Fruit fly (Drosophila melanogaster) whole organism, embryonic: Measurements from ENCODE around the gene nmdyn-D7.

ENCODE experiments used
- Awh ChIP-seq: fragments of 200-800 bp; sonication (Bioruptor generic); IDR thresholded peaks from 2 replicates; pipeline ENCODE4, ENCODE4 v1.3.6; 2022; ENCODE audit warnings: missing biosample characterization, missing genetic modification characterization
- B-H2 ChIP-seq: fragments of 200-800 bp; sonication (Bioruptor generic); optimal IDR thresholded peaks from 2 replicates; lab custom pipeline; 2018; ENCODE audit warnings: missing biosample characterization, mild to moderate bottlenecking, missing genetic modification characterization
- Bdp1 ChIP-seq: fragments of 200-800 bp; sonication (Bioruptor generic); optimal IDR thresholded peaks from 3 replicates; lab custom pipeline; 2016; ENCODE audit warnings: missing biosample characterization, missing genetic modification characterization
- CG10147 ChIP-seq: fragments of 200-800 bp; sonication (Bioruptor generic); optimal IDR thresholded peaks from 2 replicates; lab custom pipeline; 2019; ENCODE audit warnings: missing biosample characterization, mild to moderate bottlenecking, missing genetic modification characterization, moderate library complexity
- CG10267 ChIP-seq: fragments of 200-800 bp; sonication (Bioruptor generic); optimal IDR thresholded peaks from 2 replicates; lab custom pipeline; 2018; ENCODE audit warnings: missing biosample characterization, mild to moderate bottlenecking, missing genetic modification characterization, moderate library complexity
- CG10543 ChIP-seq: fragments of 200-800 bp; sonication (Bioruptor generic); optimal IDR thresholded peaks from 3 replicates; lab custom pipeline; 2017; ENCODE audit warnings: missing biosample characterization, mild to moderate bottlenecking, missing genetic modification characterization, moderate library complexity
- CG10565 ChIP-seq: fragments of 200-800 bp; sonication (Bioruptor generic); optimal IDR thresholded peaks from 3 replicates; lab custom pipeline; 2016; ENCODE audit warnings: missing biosample characterization, mild to moderate bottlenecking, missing genetic modification characterization
- CG12071 ChIP-seq: fragments of 200-800 bp; sonication (Bioruptor generic); optimal IDR thresholded peaks from 3 replicates; lab custom pipeline; 2018; ENCODE audit warnings: missing biosample characterization, mild to moderate bottlenecking, missing genetic modification characterization
- CG14050 ChIP-seq: fragments of 200-800 bp; sonication (Bioruptor generic); IDR thresholded peaks from 3 replicates; pipeline ENCODE4 v1.3.6; 2022; ENCODE audit warnings: missing biosample characterization, missing genetic modification characterization
- CG14710 ChIP-seq: fragments of 200-800 bp; sonication (Bioruptor generic); optimal IDR thresholded peaks from 3 replicates; lab custom pipeline; 2019; ENCODE audit warnings: missing biosample characterization, mild to moderate bottlenecking, missing genetic modification characterization, moderate library complexity
- CG17186 ChIP-seq: fragments of 200-800 bp; sonication (Bioruptor generic); optimal IDR thresholded peaks from 3 replicates; lab custom pipeline; 2017; ENCODE audit warnings: missing biosample characterization, missing genetic modification reagents, missing genetic modification characterization
- CG17385 ChIP-seq: fragments of 200-800 bp; sonication (Bioruptor generic); optimal IDR thresholded peaks from 3 replicates; lab custom pipeline; 2018; ENCODE audit warnings: missing biosample characterization, mild to moderate bottlenecking, missing genetic modification characterization
- CG18262 ChIP-seq: fragments of 200-800 bp; optimal IDR thresholded peaks from 3 replicates; lab custom pipeline; 2019; ENCODE audit warnings: missing biosample characterization, mild to moderate bottlenecking, missing genetic modification characterization, moderate library complexity
- CG18476 ChIP-seq: fragments of 200-800 bp; sonication (Bioruptor generic); optimal IDR thresholded peaks from 2 replicates; lab custom pipeline; 2016; ENCODE audit warnings: missing biosample characterization, mild to moderate bottlenecking, missing genetic modification characterization
- CG18764 ChIP-seq: fragments of 200-800 bp; sonication (Bioruptor generic); optimal IDR thresholded peaks from 3 replicates; lab custom pipeline; 2016; ENCODE audit warnings: missing biosample characterization, missing genetic modification characterization
- CG34422 ChIP-seq: fragments of 200-800 bp; sonication (Bioruptor generic); IDR thresholded peaks from 3 replicates; pipeline ENCODE4 v1.3.6; 2022; ENCODE audit warnings: missing biosample characterization, missing genetic modification characterization
- CG5953 ChIP-seq: fragments of 200-800 bp; sonication (Bioruptor generic); IDR thresholded peaks from 2 replicates; pipeline ENCODE4 v1.3.6; 2022; ENCODE audit warnings: missing biosample characterization, missing genetic modification characterization
- CG6654 ChIP-seq: fragments of 200-800 bp; sonication (Bioruptor generic); optimal IDR thresholded peaks from 2 replicates; lab custom pipeline; 2017; ENCODE audit warnings: missing biosample characterization, mild to moderate bottlenecking, missing genetic modification characterization
- CG7556 ChIP-seq: fragments of 200-800 bp; sonication (Bioruptor generic); optimal IDR thresholded peaks from 2 replicates; lab custom pipeline; 2017; ENCODE audit warnings: missing biosample characterization, mild to moderate bottlenecking, missing genetic modification characterization
- CG8290 ChIP-seq, 3 experiments: fragments of 200-800 bp; sonication (Bioruptor generic); optimal IDR thresholded peaks; 2 replicates each; lab custom pipeline; 2016 to 2019; ENCODE audit warnings: missing biosample characterization in 3 of 3, missing genetic modification characterization in 3 of 3, mild to moderate bottlenecking in 2 of 3, moderate library complexity in 1 of 3
- CG9215 ChIP-seq: fragments of 200-800 bp; sonication (Bioruptor generic); IDR thresholded peaks from 2 replicates; pipeline ENCODE4 v1.3.6; 2022; ENCODE audit warnings: missing biosample characterization, missing genetic modification characterization
- CTCF ChIP-seq: fragments of 200-800 bp; sonication (Bioruptor generic); optimal IDR thresholded peaks from 2 replicates; lab custom pipeline; 2017; ENCODE audit warnings: missing biosample characterization, mild to moderate bottlenecking, missing genetic modification characterization, moderate library complexity
- D ChIP-seq, 2 experiments: fragments of 200-800 bp in 1 of 2; fragments of >200 bp in 1 of 2; sonication (Bioruptor generic) in 1 of 2; optimal IDR thresholded peaks; 2 replicates in 1 of 2; 3 replicates in 1 of 2; lab custom pipeline; 2017; ENCODE audit warnings: mild to moderate bottlenecking in 1 of 2, missing biosample characterization in 1 of 2, missing genetic modification characterization in 1 of 2, missing genetic modification reagents in 1 of 2
- Deaf1 ChIP-seq: fragments of 200-800 bp; optimal IDR thresholded peaks from 3 replicates; lab custom pipeline; 2019; ENCODE audit warnings: missing biosample characterization, mild to moderate bottlenecking, missing genetic modification characterization, moderate library complexity
- Dek ChIP-seq: fragments of 200-800 bp; sonication (Bioruptor generic); optimal IDR thresholded peaks from 3 replicates; lab custom pipeline; 2019; ENCODE audit warnings: missing biosample characterization, mild to moderate bottlenecking, missing genetic modification characterization, moderate library complexity
- Dp ChIP-seq: fragments of 200-800 bp; sonication (Bioruptor generic); optimal IDR thresholded peaks from 2 replicates; lab custom pipeline; 2018; ENCODE audit warnings: missing biosample characterization, mild to moderate bottlenecking, missing genetic modification characterization, moderate library complexity
- Fer1 ChIP-seq: fragments of 200-800 bp; sonication (Bioruptor generic); optimal IDR thresholded peaks from 2 replicates; lab custom pipeline; 2017; ENCODE audit warnings: missing biosample characterization, mild to moderate bottlenecking, missing genetic modification characterization
- MESR4 ChIP-seq: fragments of 200-800 bp; sonication (Bioruptor generic); optimal IDR thresholded peaks from 2 replicates; lab custom pipeline; 2018; ENCODE audit warnings: missing biosample characterization, mild to moderate bottlenecking, missing genetic modification characterization, moderate library complexity
- Max ChIP-seq: fragments of 200-800 bp; sonication (Bioruptor generic); optimal IDR thresholded peaks from 2 replicates; lab custom pipeline; 2016; ENCODE audit warnings: missing biosample characterization, mild to moderate bottlenecking, missing genetic modification characterization
- Med ChIP-seq: fragments of 200-800 bp; sonication (Bioruptor generic); peaks from one replicate; lab custom pipeline; 2016; ENCODE audit warnings: missing biosample characterization, missing genetic modification characterization, mild to moderate bottlenecking, inconsistent platforms, moderate library complexity
- Pdp1 ChIP-seq, 2 experiments: fragments of 200-800 bp; sonication (Bioruptor generic); optimal IDR thresholded peaks; 3 replicates each; lab custom pipeline; 2016; ENCODE audit warnings: missing biosample characterization in 2 of 2, missing genetic modification characterization in 2 of 2, mild to moderate bottlenecking in 1 of 2, moderate library complexity in 1 of 2
- Rfx ChIP-seq: fragments of 200-800 bp; sonication (Bioruptor generic); IDR thresholded peaks from 2 replicates; pipeline ENCODE4 v1.3.6; 2022; ENCODE audit warnings: missing biosample characterization, missing genetic modification characterization
- Sin3A ChIP-seq: fragments of >200 bp; optimal IDR thresholded peaks from 2 replicates; lab custom pipeline; 2018
- Ssrp ChIP-seq: fragments of 200-800 bp; sonication (Bioruptor generic); optimal IDR thresholded peaks from 2 replicates; lab custom pipeline; 2018; ENCODE audit warnings: missing biosample characterization, mild to moderate bottlenecking, missing genetic modification characterization, moderate library complexity
- YL-1 ChIP-seq: fragments of 200-800 bp; sonication (Bioruptor generic); optimal IDR thresholded peaks from 3 replicates; lab custom pipeline; 2017; ENCODE audit warnings: missing biosample characterization, mild to moderate bottlenecking, missing genetic modification characterization
- bbx ChIP-seq: fragments of 200-800 bp; sonication (Bioruptor generic); IDR thresholded peaks from 2 replicates; pipeline ENCODE4 v1.3.6; 2022; ENCODE audit warnings: missing biosample characterization, missing genetic modification characterization; ENCODE audit not compliant: partially characterized antibody
- cg ChIP-seq: fragments of 200-800 bp; sonication (Bioruptor generic); optimal IDR thresholded peaks from 3 replicates; lab custom pipeline; 2019; ENCODE audit warnings: missing biosample characterization, mild to moderate bottlenecking, missing genetic modification characterization, moderate library complexity
- cwo ChIP-seq: fragments of 200-800 bp; sonication (Bioruptor generic); optimal IDR thresholded peaks from 3 replicates; lab custom pipeline; 2017; ENCODE audit warnings: missing biosample characterization, missing genetic modification characterization, mild to moderate bottlenecking, moderate library complexity, missing genetic modification reagents
- eve ChIP-seq, 2 experiments: fragments of >200 bp; optimal IDR thresholded peaks; 2 replicates each; lab custom pipeline; 2017; ENCODE audit warnings: missing biosample characterization in 2 of 2, missing genetic modification characterization in 2 of 2
- fd96Cb ChIP-seq: fragments of 200-800 bp; sonication (Bioruptor generic); optimal IDR thresholded peaks from 2 replicates; lab custom pipeline; 2018; ENCODE audit warnings: missing biosample characterization, mild to moderate bottlenecking, missing genetic modification characterization, moderate library complexity
- hb ChIP-seq: fragments of 200-800 bp; sonication (Bioruptor generic); IDR thresholded peaks from 3 replicates; pipeline ENCODE4 v1.3.6; 2022; ENCODE audit warnings: missing biosample characterization, missing genetic modification characterization; ENCODE audit not compliant: partially characterized antibody
- nau ChIP-seq: fragments of 200-800 bp; sonication (Bioruptor generic); optimal IDR thresholded peaks from 3 replicates; lab custom pipeline; 2017; ENCODE audit warnings: missing biosample characterization, mild to moderate bottlenecking, missing genetic modification characterization, missing genetic modification reagents
- phol ChIP-seq: fragments of 200-800 bp; sonication (Bioruptor generic); optimal IDR thresholded peaks from 3 replicates; lab custom pipeline; 2018; ENCODE audit warnings: missing biosample characterization, mild to moderate bottlenecking, missing genetic modification characterization, moderate library complexity
- pzg ChIP-seq: fragments of 200-800 bp; sonication (Bioruptor generic); optimal IDR thresholded peaks from 3 replicates; lab custom pipeline; 2018; ENCODE audit warnings: missing biosample characterization, mild to moderate bottlenecking, missing genetic modification characterization, moderate library complexity
- sd ChIP-seq: fragments of 200-800 bp; sonication (Bioruptor generic); optimal IDR thresholded peaks from 3 replicates; lab custom pipeline; 2018; ENCODE audit warnings: missing biosample characterization, mild to moderate bottlenecking, missing genetic modification characterization, moderate library complexity
- sna ChIP-seq: fragments of 200-800 bp; sonication (Bioruptor generic); IDR thresholded peaks from 2 replicates; pipeline ENCODE4 v1.3.6; 2022; ENCODE audit warnings: missing biosample characterization, missing genetic modification characterization; ENCODE audit not compliant: partially characterized antibody
- stwl ChIP-seq: fragments of 200-800 bp; sonication (Bioruptor generic); optimal IDR thresholded peaks from 3 replicates; lab custom pipeline; 2018; ENCODE audit warnings: missing biosample characterization, mild to moderate bottlenecking, missing genetic modification characterization, moderate library complexity
- tin ChIP-seq: fragments of 200-800 bp; sonication (Bioruptor generic); optimal IDR thresholded peaks from 3 replicates; lab custom pipeline; 2016; ENCODE audit warnings: missing biosample characterization, missing genetic modification characterization
- yki ChIP-seq: fragments of >200 bp; optimal IDR thresholded peaks from 3 replicates; lab custom pipeline; 2018

Gene nmdyn-D7

dm6 chr3R:9679746-9680145 lies at the start of gene nmdyn-D7 (continued):
- TF ChIP-seq Max (GFP tag; lab: Kevin White, UChicago) = no peak
- no peak for TF ChIP-seq CG12071 (GFP tag; lab: Kevin White, UChicago)
- TF ChIP-seq sna (GFP tag; lab: Robert Waterston, UW) = no peak
- no peak for TF ChIP-seq tin (GFP tag; lab: Kevin White, UChicago)
- no peak for TF ChIP-seq yki (lab: Kevin White, UChicago)
- no peak for TF ChIP-seq CG18764 (GFP tag; lab: Kevin White, UChicago)
- no peak for TF ChIP-seq CTCF (GFP tag; lab: Kevin White, UChicago)
- no peak for TF ChIP-seq Awh (GFP tag; lab: Robert Waterston, UW)
- TF ChIP-seq CG14050 = no peak
- TF ChIP-seq Rfx (GFP tag; lab: Robert Waterston, UW) = peak; percentile 70
- no peak for TF ChIP-seq D (optimal IDR thresholded peaks at IDR 0.05; lab: Kevin White, UChicago)
- no peak for TF ChIP-seq D (GFP tag; optimal IDR thresholded peaks at IDR 0.05; lab: Kevin White, UChicago)
- TF ChIP-seq bbx (GFP tag; lab: Robert Waterston, UW) = peak; percentile 54
- TF ChIP-seq Dp (GFP tag; lab: Kevin White, UChicago) = peak; percentile 93
- no peak for TF ChIP-seq CG6654 (GFP tag; lab: Kevin White, UChicago)
- peak; percentile 23 for TF ChIP-seq CG17186 (GFP tag; lab: Kevin White, UChicago)
- TF ChIP-seq eve (GFP tag; optimal IDR thresholded peaks at IDR 0.05; lab: Kevin White, UChicago) = no peak
- peak; percentile 50 for TF ChIP-seq YL-1
- 0 out of 3 replicates have a peak, but pooled peaks have one; percentile 45 for TF ChIP-seq hb (GFP tag; lab: Robert Waterston, UW)
- TF ChIP-seq Sin3A (lab: Kevin White, UChicago) = no peak
- TF ChIP-seq fd96Cb (tag; lab: Kevin White, UChicago) = no peak
- TF ChIP-seq CG14710 (tag; lab: Kevin White, UChicago) = peak; percentile 38
- peak; percentile 44 for TF ChIP-seq pzg (GFP tag; lab: Kevin White, UChicago)
- TF ChIP-seq Dek (tag; lab: Kevin White, UChicago) = no peak
- TF ChIP-seq CG9215 (GFP tag; lab: Robert Waterston, UW) = peak; percentile 89
- TF ChIP-seq CG7556 (GFP tag; lab: Kevin White, UChicago) = no peak
- TF ChIP-seq Bdp1 (GFP tag; lab: Kevin White, UChicago) = no peak
- TF ChIP-seq CG5953 (GFP tag; lab: Robert Waterston, UW) = no peak
- peak; percentile 59 for TF ChIP-seq stwl (tag; lab: Kevin White, UChicago)
- TF ChIP-seq CG10267 (tag; lab: Kevin White, UChicago) = peak; percentile 22
- TF ChIP-seq B-H2 = no peak
- TF ChIP-seq CG10147 (GFP tag; lab: Kevin White, UChicago) = no peak
- TF ChIP-seq CG10565 (GFP tag; lab: Kevin White, UChicago) = no peak

- peak; percentile 98 for TF ChIP-seq CG17385
- TF ChIP-seq CG8290 (GFP tag; optimal IDR thresholded peaks at IDR 0.05; lab: Kevin White, UChicago) = no peak
- TF ChIP-seq CG8290 (tag; optimal IDR thresholded peaks at IDR 0.05; lab: Kevin White, UChicago) = peak in 1 of 2 experiments; percentile 23
- TF ChIP-seq CG10543 (GFP tag; lab: Kevin White, UChicago) = peak; percentile 22
- TF ChIP-seq Fer1 (GFP tag; lab: Kevin White, UChicago) = peak; percentile 5
- no peak for TF ChIP-seq CG34422 (GFP tag; lab: Robert Waterston, UW)
- peak; percentile 9 for TF ChIP-seq Ssrp (tag; lab: Kevin White, UChicago)
- TF ChIP-seq MESR4 (GFP tag; lab: Kevin White, UChicago) = peak; percentile 83
- peak; percentile 70 for TF ChIP-seq Med
- TF ChIP-seq YL-1 = peak; percentile 86
- TF ChIP-seq Deaf1 (tag; lab: Kevin White, UChicago) = no peak
- TF ChIP-seq sd (tag; lab: Kevin White, UChicago) = peak; percentile 71
- no peak for TF ChIP-seq nau (GFP tag; lab: Kevin White, UChicago)
- no peak for TF ChIP-seq CG18476 (GFP tag; lab: Kevin White, UChicago)
- peak; percentile 13 for TF ChIP-seq cwo (GFP tag; lab: Kevin White, UChicago)
- TF ChIP-seq phol = peak; percentile 69
- peak in 1 of 2 experiments; percentile 25 for TF ChIP-seq Pdp1 (GFP tag; optimal IDR thresholded peaks at IDR 0.05; lab: Kevin White, UChicago)
- TF ChIP-seq cg (GFP tag; lab: Kevin White, UChicago) = peak; percentile 80
- no peak for TF ChIP-seq CG18262
Observed at dm6 chr3R:9630053-9630632, 49.6 kb upstream of the nmdyn-D7 start.
